Fruit fly (Drosophila melanogaster): ENCODE measurements around the gene CG32694.

dm6 chrX:9993427-9994218, 4.1 kb downstream of the CG32694 start:
- no peak for TF ChIP-seq Clk (GFP tag; optimal IDR thresholded peaks at IDR 0.05)
- TF ChIP-seq Crg-1 (GFP tag; optimal IDR thresholded peaks at IDR 0.05), result no peak
